Worm (Caenorhabditis elegans): Measurements from ENCODE around the gene Y37A1B.4.

Y37A1B.4 gene

ce11 chrIV:14070185-14070991 is 9.9 kb upstream of the Y37A1B.4 start:
- no peak for TF ChIP-seq ceh-28 (tag; optimal IDR thresholded peaks at IDR 0.05)
- TF ChIP-seq nhr-67 (tag; optimal IDR thresholded peaks at IDR 0.05), result no peak
- no peak for TF ChIP-seq zag-1 (tag; optimal IDR thresholded peaks at IDR 0.05)
- peak; percentile 39 for TF ChIP-seq snpc-4 (tag; optimal IDR thresholded peaks at IDR 0.05)
- no peak for TF ChIP-seq ZK546.5 (tag; optimal IDR thresholded peaks at IDR 0.05)
- peak; percentile 37 for TF ChIP-seq lin-15B (tag; optimal IDR thresholded peaks at IDR 0.05)
- no peak for TF ChIP-seq skn-1 (tag; optimal IDR thresholded peaks at IDR 0.05)
- TF ChIP-seq R02D3.7 (tag; optimal IDR thresholded peaks at IDR 0.05), result no peak
- TF ChIP-seq fkh-2 (tag; optimal IDR thresholded peaks at IDR 0.05), result no peak
- TF ChIP-seq aly-2 (tag; optimal IDR thresholded peaks at IDR 0.05), result no peak
- no peak for TF ChIP-seq elt-2 (tag; optimal IDR thresholded peaks at IDR 0.05)

- no peak for TF ChIP-seq nhr-237 (tag; optimal IDR thresholded peaks at IDR 0.05)
- TF ChIP-seq nhr-23 (tag; optimal IDR thresholded peaks at IDR 0.05), result no peak
- no peak for TF ChIP-seq nhr-28 (tag; optimal IDR thresholded peaks at IDR 0.05)
- TF ChIP-seq pha-4 (tag; optimal IDR thresholded peaks at IDR 0.05), result peak; percentile 33
- TF ChIP-seq nhr-12 (tag; optimal IDR thresholded peaks at IDR 0.05), result no peak
Observed at ce11 chrIV:14069760-14070159, 9.2 kb upstream of the Y37A1B.4 start, which contains the start of gene lst-4. Gene lst-4, minus strand, starts transcription at chrIV:14069860.

DNA sequence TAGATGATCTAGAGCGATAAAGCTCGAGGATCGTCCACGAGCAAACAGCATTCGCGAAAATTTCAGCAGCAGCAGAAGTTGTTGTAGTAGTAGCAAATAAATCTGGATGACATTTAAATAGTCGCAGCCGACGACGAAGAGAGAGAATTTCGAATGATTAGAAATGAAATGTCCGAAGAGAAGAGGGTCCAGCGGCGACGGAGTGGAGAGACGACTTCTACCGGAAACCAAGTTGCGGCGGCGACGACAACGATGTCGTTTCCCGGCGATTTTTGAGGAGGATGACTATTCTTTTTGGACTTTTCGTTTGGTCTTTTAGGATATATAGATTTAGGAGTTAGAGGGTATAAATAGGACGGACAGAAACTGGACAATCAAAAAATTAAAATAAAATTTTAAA is 5.9 kb upstream of the Y37A1B.4 start:
- TF ChIP-seq pha-4 (tag; optimal IDR thresholded peaks at IDR 0.05) (no peak), jun-1 (tag; optimal IDR thresholded peaks at IDR 0.05) (no peak), ztf-11 (tag; optimal IDR thresholded peaks at IDR 0.05) (no peak), pqm-1 (tag; optimal IDR thresholded peaks at IDR 0.05) (no peak), nfya-1 (tag; optimal IDR thresholded peaks at IDR 0.05; ENCODE audit: insufficient read depth) (no peak), nhr-67 (tag; optimal IDR thresholded peaks at IDR 0.05) (no peak), mdl-1 (tag; optimal IDR thresholded peaks at IDR 0.05) (no peak), ceh-28 (tag; optimal IDR thresholded peaks at IDR 0.05) (no peak), tbx-2 (tag; optimal IDR thresholded peaks at IDR 0.05) (no peak), unc-62 (GFP tag; optimal IDR thresholded peaks at IDR 0.05) (no peak), snpc-4 (tag; optimal IDR thresholded peaks at IDR 0.05) (no peak), eor-1 (tag; optimal IDR thresholded peaks at IDR 0.05) (no peak), zag-1 (tag; optimal IDR thresholded peaks at IDR 0.05) (no peak), ZK546.5 (tag; optimal IDR thresholded peaks at IDR 0.05) (no peak), sea-2 (GFP tag; optimal IDR thresholded peaks at IDR 0.05) (no peak)

- TF ChIP-seq ztf-11 (tag; optimal IDR thresholded peaks at IDR 0.05) (no peak), eor-1 (tag; optimal IDR thresholded peaks at IDR 0.05) (no peak), egl-27 (tag; optimal IDR thresholded peaks at IDR 0.05) (no peak), pqm-1 (tag; optimal IDR thresholded peaks at IDR 0.05) (no peak), nfya-1 (tag; optimal IDR thresholded peaks at IDR 0.05; ENCODE audit: insufficient read depth) (no peak), ceh-28 (tag; optimal IDR thresholded peaks at IDR 0.05) (no peak), daf-12 (tag; optimal IDR thresholded peaks at IDR 0.05) (no peak), sea-2 (GFP tag; optimal IDR thresholded peaks at IDR 0.05) (no peak)
Observed at ce11 chrIV:14050900-14051299, 9.6 kb downstream of the Y37A1B.4 start, which contains the start of gene semo-1. Gene semo-1, plus strand, starts transcription at chrIV:14051200.

DNA sequence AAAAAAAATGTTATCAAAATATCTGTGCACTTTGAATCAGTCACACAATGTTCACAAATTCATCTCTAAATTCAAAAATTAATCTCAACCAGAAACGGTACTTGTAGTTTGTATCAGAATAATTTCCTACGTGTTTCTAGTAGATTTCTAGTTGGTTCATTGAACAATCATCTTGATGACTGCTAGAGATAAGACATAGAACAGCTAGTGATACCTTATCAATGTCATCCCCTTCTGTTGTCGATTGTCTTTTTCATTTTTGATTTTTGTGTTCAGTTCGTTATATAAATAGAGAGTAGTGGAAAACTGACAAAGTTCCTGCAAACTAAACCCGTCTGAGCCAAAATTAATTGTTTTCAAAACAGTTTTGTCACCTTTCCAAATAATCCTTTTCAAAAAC is 10.1 kb downstream of the Y37A1B.4 start:
- TF ChIP-seq fkh-2 (tag; optimal IDR thresholded peaks at IDR 0.05) (no peak), lin-39 (tag; optimal IDR thresholded peaks at IDR 0.05) (no peak), egl-27 (tag; optimal IDR thresholded peaks at IDR 0.05) (no peak), aly-2 (tag; optimal IDR thresholded peaks at IDR 0.05) (no peak), ceh-16 (tag; optimal IDR thresholded peaks at IDR 0.05) (no peak), nhr-43 (tag; optimal IDR thresholded peaks at IDR 0.05; ENCODE audit: poor library complexity, severe bottlenecking) (no peak), pqm-1 (tag; optimal IDR thresholded peaks at IDR 0.05) (peak; percentile 71), fkh-10 (GFP tag; optimal IDR thresholded peaks at IDR 0.05) (no peak), nhr-67 (tag; optimal IDR thresholded peaks at IDR 0.05) (no peak), elt-2 (tag; optimal IDR thresholded peaks at IDR 0.05) (peak; percentile 81), elt-3 (tag; optimal IDR thresholded peaks at IDR 0.05) (peak in 2 of 3 experiments; percentile 65 to 77), nhr-11 (tag; optimal IDR thresholded peaks at IDR 0.05) (no peak), skn-1 (tag; optimal IDR thresholded peaks at IDR 0.05) (peak; percentile 61), nhr-23 (tag; optimal IDR thresholded peaks at IDR 0.05) (no peak), mml-1 (tag; optimal IDR thresholded peaks at IDR 0.05) (no peak), jun-1 (tag; optimal IDR thresholded peaks at IDR 0.05) (peak; percentile 39)

Data from whole organism, L3 larva.